Worm (Caenorhabditis elegans): ENCODE measurements around the gene flp-27.

ce11 chrII:5708154-5708553 lies 27.4 kb downstream of the flp-27 start:
- TF ChIP-seq nhr-76 (tag; optimal IDR thresholded peaks at IDR 0.05) = no peak
- TF ChIP-seq unc-62 (GFP tag; optimal IDR thresholded peaks at IDR 0.05) = no peak
- TF ChIP-seq pha-4 (tag; optimal IDR thresholded peaks at IDR 0.05) = no peak
- TF ChIP-seq snpc-4 (tag; optimal IDR thresholded peaks at IDR 0.05) = no peak
- no peak for TF ChIP-seq elt-3 (tag; optimal IDR thresholded peaks at IDR 0.05)
- no peak for TF ChIP-seq bed-3 (GFP tag; optimal IDR thresholded peaks at IDR 0.05)
- TF ChIP-seq blmp-1 (tag; optimal IDR thresholded peaks at IDR 0.05) = no peak
- no peak for TF ChIP-seq sptf-1 (tag; optimal IDR thresholded peaks at IDR 0.05)
- TF ChIP-seq ces-1 (GFP tag; optimal IDR thresholded peaks at IDR 0.05) = peak; percentile 89
- no peak for TF ChIP-seq nhr-237 (tag; optimal IDR thresholded peaks at IDR 0.05)
- TF ChIP-seq mep-1 (tag; optimal IDR thresholded peaks at IDR 0.05) = no peak
- TF ChIP-seq nhr-28 (tag; optimal IDR thresholded peaks at IDR 0.05) = no peak
- TF ChIP-seq lin-13 (tag; optimal IDR thresholded peaks at IDR 0.05) = no peak
